Worm (Caenorhabditis elegans) whole organism, late embryonic: ENCODE data around the gene srp-3.

Experiments used
- K09A11.1 ChIP-seq: sonication (generic microtip); optimal IDR thresholded peaks from 2 replicates; lab custom pipeline; 2017; ENCODE audit warnings: antibody characterized with exemption, mild to moderate bottlenecking, missing genetic modification characterization, missing compliant biosample characterization; ENCODE audit not compliant: insufficient read depth
- ama-1 ChIP-seq: fragments of 150-350 bp; optimal IDR thresholded peaks from 2 replicates; lab custom pipeline; 2014
- ceh-14 ChIP-seq: sonication (generic microtip); optimal IDR thresholded peaks from 2 replicates; lab custom pipeline; 2016; ENCODE audit warnings: missing genotype, missing genetic modification characterization, missing compliant biosample characterization
- ceh-19 ChIP-seq: fragments of 200-800 bp; sonication (Bioruptor generic); optimal IDR thresholded peaks from 2 replicates; lab custom pipeline; 2018; ENCODE audit warnings: mild to moderate bottlenecking, missing genetic modification characterization, missing compliant biosample characterization
- ets-4 ChIP-seq: sonication (generic microtip); optimal IDR thresholded peaks from 2 replicates; lab custom pipeline; 2016; ENCODE audit warnings: missing genetic modification characterization, missing compliant biosample characterization
- fkh-10 ChIP-seq: fragments of 150-350 bp; optimal IDR thresholded peaks from 2 replicates; lab custom pipeline; 2014; ENCODE audit warnings: missing biosample characterization, missing genetic modification reagents, missing genetic modification characterization
- hlh-13 ChIP-seq: fragments of 200-800 bp; sonication (Bioruptor generic); optimal IDR thresholded peaks from 2 replicates; lab custom pipeline; 2018; ENCODE audit warnings: mild to moderate bottlenecking, missing genetic modification characterization, missing compliant biosample characterization
- nfya-1 ChIP-seq: sonication (generic microtip); optimal IDR thresholded peaks from 2 replicates; lab custom pipeline; 2017; ENCODE audit warnings: missing genetic modification characterization, mild to moderate bottlenecking, missing compliant biosample characterization, antibody characterized with exemption, moderate library complexity
- odd-2 ChIP-seq: sonication (generic microtip); optimal IDR thresholded peaks from 2 replicates; lab custom pipeline; 2017; ENCODE audit warnings: antibody characterized with exemption, mild to moderate bottlenecking, missing genetic modification characterization, missing compliant biosample characterization
- pax-1 ChIP-seq: fragments of 150-350 bp; optimal IDR thresholded peaks from 2 replicates; lab custom pipeline; 2014; ENCODE audit warnings: missing biosample characterization, missing genetic modification characterization
- pqm-1 ChIP-seq: sonication (generic microtip); optimal IDR thresholded peaks from 2 replicates; lab custom pipeline; 2016; ENCODE audit warnings: missing genetic modification characterization, missing compliant biosample characterization
- sox-2 ChIP-seq: fragments of 200-800 bp; sonication (Bioruptor generic); IDR thresholded peaks from 2 replicates; pipeline ENCODE4 v1.3.6; 2022; ENCODE audit warnings: missing genetic modification reagents, missing genetic modification characterization, missing compliant biosample characterization
- tbx-2 ChIP-seq: sonication (generic microtip); optimal IDR thresholded peaks from 2 replicates; lab custom pipeline; 2016; ENCODE audit warnings: missing genetic modification characterization, missing compliant biosample characterization

ce11 chrV:1921321-1921720 is 12.7 kb downstream of the srp-3 start, which contains the start of gene gst-37:
- TF ChIP-seq odd-2 (no peak), K09A11.1 (tag; lab: Kevin White, UChicago) (no peak), nfya-1 (no peak), ets-4 (tag; lab: Kevin White, UChicago) (no peak), fkh-10 (GFP tag; lab: Kevin White, UChicago) (no peak), ceh-14 (tag; lab: Kevin White, UChicago) (no peak), ceh-19 (GFP tag; lab: Kevin White, UChicago) (no peak), sox-2 (no peak), pqm-1 (no peak), ama-1 (lab: Kevin White, UChicago) (no peak), tbx-2 (no peak), hlh-13 (GFP tag; lab: Kevin White, UChicago) (no peak), pax-1 (tag; lab: Kevin White, UChicago) (no peak)
